Fruit fly (Drosophila melanogaster) whole organism, wandering third instar larva: ENCODE data around the gene CG42558.

Source experiments
- Abd-B ChIP-seq: fragments of >200 bp; optimal IDR thresholded peaks from 2 replicates; lab custom pipeline; 2017; ENCODE audit warnings: missing biosample characterization, missing genetic modification characterization
- CG32264 ChIP-seq: fragments of 200-800 bp; sonication (Bioruptor generic); optimal IDR thresholded peaks from 2 replicates; lab custom pipeline; 2016; ENCODE audit warnings: missing biosample characterization, missing genetic modification characterization
- CG9705 ChIP-seq: fragments of 200-800 bp; sonication (Bioruptor generic); optimal IDR thresholded peaks from 2 replicates; lab custom pipeline; 2018; ENCODE audit warnings: missing biosample characterization, mild to moderate bottlenecking, missing genetic modification characterization
- CrebA ChIP-seq: fragments of 200-800 bp; sonication (Bioruptor generic); optimal IDR thresholded peaks from 2 replicates; lab custom pipeline; 2016; ENCODE audit warnings: missing biosample characterization, mild to moderate bottlenecking, missing genetic modification characterization, borderline replicate concordance
- Dfd ChIP-seq: fragments of >200 bp; optimal IDR thresholded peaks from 2 replicates; lab custom pipeline; 2017; ENCODE audit warnings: missing biosample characterization, missing genetic modification characterization
- Dif ChIP-seq: fragments of 200-275, 200-300 bp; sonication (Bioruptor generic); optimal IDR thresholded peaks from 2 replicates; lab custom pipeline; 2018; ENCODE audit warnings: missing biosample characterization, missing genetic modification characterization; ENCODE audit not compliant: partially characterized antibody
- GATAd ChIP-seq: sonication (Bioruptor generic); optimal IDR thresholded peaks from 2 replicates; lab custom pipeline; 2016; ENCODE audit warnings: missing biosample characterization, missing genetic modification characterization
- HLH106 ChIP-seq: fragments of 200-800 bp; optimal IDR thresholded peaks from 3 replicates; lab custom pipeline; 2019; ENCODE audit warnings: missing biosample characterization, mild to moderate bottlenecking, missing genetic modification characterization, moderate library complexity
- Hnf4 ChIP-seq: fragments of 200-800 bp; sonication (Bioruptor generic); optimal IDR thresholded peaks from 2 replicates; lab custom pipeline; 2016; ENCODE audit warnings: missing biosample characterization, mild to moderate bottlenecking, missing genetic modification characterization
- Hr78 ChIP-seq: fragments of >200 bp; optimal IDR thresholded peaks from 2 replicates; lab custom pipeline; 2017; ENCODE audit warnings: missing biosample characterization, missing genetic modification characterization
- Hr83 ChIP-seq: fragments of 200-300 bp; sonication (Bioruptor generic); optimal IDR thresholded peaks from 2 replicates; lab custom pipeline; 2016; ENCODE audit warnings: missing biosample characterization, mild to moderate bottlenecking, missing genetic modification characterization, moderate library complexity; ENCODE audit not compliant: poor library complexity, severe bottlenecking
- Jra ChIP-seq: sonication (Bioruptor generic); optimal IDR thresholded peaks from 2 replicates; lab custom pipeline; 2016; ENCODE audit warnings: missing biosample characterization, missing genetic modification characterization
- Mio ChIP-seq: sonication (Bioruptor generic); optimal IDR thresholded peaks from 2 replicates; lab custom pipeline; 2016; ENCODE audit warnings: missing biosample characterization, missing genetic modification characterization
- Myc ChIP-seq: fragments of >200 bp; optimal IDR thresholded peaks from 2 replicates; lab custom pipeline; 2017
- Rel ChIP-seq, 2 experiments: fragments of 200-800 bp; sonication (Bioruptor generic) in 1 of 2; optimal IDR thresholded peaks; 2 replicates in 1 of 2; 3 replicates in 1 of 2; lab custom pipeline; 2016 to 2019; ENCODE audit warnings: mild to moderate bottlenecking in 2 of 2, missing biosample characterization in 2 of 2, missing genetic modification characterization in 2 of 2, moderate library complexity in 1 of 2
- Sp1 ChIP-seq: fragments of 200-800 bp; sonication (Bioruptor generic); optimal IDR thresholded peaks from 3 replicates; lab custom pipeline; 2019; ENCODE audit warnings: missing biosample characterization, mild to moderate bottlenecking, missing genetic modification characterization, moderate library complexity
- Vsx2 ChIP-seq: fragments of 200-300, 225-300 bp; sonication (Bioruptor generic); optimal IDR thresholded peaks from 2 replicates; lab custom pipeline; 2018; ENCODE audit warnings: missing biosample characterization, missing genetic modification characterization; ENCODE audit not compliant: partially characterized antibody
- br ChIP-seq: fragments of 200-800 bp; sonication (Bioruptor generic); optimal IDR thresholded peaks from 2 replicates; lab custom pipeline; 2016; ENCODE audit warnings: missing biosample characterization, missing genetic modification characterization
- brk ChIP-seq: fragments of 200-800 bp; sonication (Bioruptor generic); optimal IDR thresholded peaks from 2 replicates; lab custom pipeline; 2016; ENCODE audit warnings: missing biosample characterization, mild to moderate bottlenecking, missing genetic modification characterization
- dl ChIP-seq, 2 experiments: fragments of 175-275, 200-275 bp in 1 of 2; fragments of 200-275 bp in 1 of 2; sonication (Bioruptor generic); optimal IDR thresholded peaks; lab custom pipeline; 2018; ENCODE audit warnings: mild to moderate bottlenecking in 2 of 2, missing biosample characterization in 2 of 2, missing genetic modification characterization in 2 of 2, moderate library complexity in 2 of 2; ENCODE audit not compliant: partially characterized antibody in 2 of 2, insufficient read depth in 1 of 2
- dmrt93B ChIP-seq: fragments of 200-800 bp; sonication (Bioruptor generic); optimal IDR thresholded peaks from 2 replicates; lab custom pipeline; 2018; ENCODE audit warnings: missing biosample characterization, mild to moderate bottlenecking, missing genetic modification characterization
- ey ChIP-seq: fragments of 200-800 bp; sonication (Bioruptor generic); optimal IDR thresholded peaks from 2 replicates; lab custom pipeline; 2016; ENCODE audit warnings: missing biosample characterization, missing genetic modification characterization
- foxo ChIP-seq, 2 experiments: fragments of 200-800 bp; sonication (Bioruptor generic); optimal IDR thresholded peaks; 2 replicates in 1 of 2; 3 replicates in 1 of 2; lab custom pipeline; 2016 to 2017; ENCODE audit warnings: missing biosample characterization in 2 of 2, missing genetic modification characterization in 2 of 2
- fru ChIP-seq: fragments of 200-800 bp; sonication (Bioruptor generic); optimal IDR thresholded peaks from 3 replicates; lab custom pipeline; 2016; ENCODE audit warnings: missing biosample characterization, mild to moderate bottlenecking, missing genetic modification characterization
- h ChIP-seq: fragments of 200-800 bp; sonication (Bioruptor generic); optimal IDR thresholded peaks from 3 replicates; lab custom pipeline; 2016; ENCODE audit warnings: missing biosample characterization, mild to moderate bottlenecking, missing genetic modification characterization
- jim ChIP-seq: fragments of 175-275, 200-325 bp; sonication (Bioruptor generic); optimal IDR thresholded peaks from 2 replicates; lab custom pipeline; 2016; ENCODE audit warnings: missing biosample characterization, mild to moderate bottlenecking, missing genetic modification characterization
- lola ChIP-seq: fragments of >200 bp; optimal IDR thresholded peaks from 2 replicates; lab custom pipeline; 2017; ENCODE audit warnings: missing biosample characterization, missing genetic modification characterization
- pan ChIP-seq: fragments of >200 bp; optimal IDR thresholded peaks from 2 replicates; lab custom pipeline; 2017
- psq ChIP-seq: fragments of 200-800 bp; sonication (Bioruptor generic); optimal IDR thresholded peaks from 3 replicates; lab custom pipeline; 2017; ENCODE audit warnings: missing biosample characterization, mild to moderate bottlenecking, missing genetic modification characterization, moderate library complexity
- rgr ChIP-seq: fragments of 200-800 bp; sonication (Bioruptor generic); optimal IDR thresholded peaks from 3 replicates; lab custom pipeline; 2016; ENCODE audit warnings: missing biosample characterization, mild to moderate bottlenecking, missing genetic modification characterization
- sv ChIP-seq: fragments of 200-800 bp; sonication (Bioruptor generic); optimal IDR thresholded peaks from 3 replicates; lab custom pipeline; 2016; ENCODE audit warnings: missing biosample characterization, missing genetic modification characterization
- tai ChIP-seq: sonication (Bioruptor generic); optimal IDR thresholded peaks from 2 replicates; lab custom pipeline; 2016; ENCODE audit warnings: missing biosample characterization, missing genetic modification characterization
- usp ChIP-seq: fragments of >200 bp; optimal IDR thresholded peaks from 2 replicates; lab custom pipeline; 2017; ENCODE audit warnings: missing biosample characterization, missing genetic modification characterization
- woc ChIP-seq: sonication (Bioruptor generic); optimal IDR thresholded peaks from 2 replicates; lab custom pipeline; 2016; ENCODE audit warnings: missing biosample characterization, mild to moderate bottlenecking, missing genetic modification characterization

CG42558 gene

DNA sequence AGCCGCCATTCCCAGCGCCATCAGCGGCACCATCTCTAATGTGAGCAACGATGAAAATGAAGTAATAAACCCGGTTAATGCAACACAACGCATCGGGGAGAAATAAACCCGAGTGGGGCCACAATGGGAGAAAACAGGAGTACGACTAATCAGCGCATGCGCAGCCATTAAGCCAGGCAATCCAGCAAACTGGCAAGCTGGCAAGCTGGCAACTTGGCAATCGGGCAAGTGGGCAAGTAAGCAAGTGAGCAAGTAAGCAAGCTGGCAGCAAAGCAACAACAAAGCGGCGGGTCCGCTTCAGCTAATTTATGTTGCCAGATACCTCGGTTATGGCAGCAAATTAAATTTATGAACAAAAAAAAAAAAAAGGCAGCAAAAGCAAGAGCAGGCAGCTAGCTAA is 33.5 kb upstream of the CG42558 start:
- TF ChIP-seq Hr83 (no peak), brk (GFP tag; lab: Kevin White, UChicago) (no peak), CrebA (GFP tag; lab: Kevin White, UChicago) (no peak), woc (GFP tag; lab: Kevin White, UChicago) (no peak)

dm6 chr3R:29903775-29904356 is 29.2 kb upstream of the CG42558 start, which contains the start of gene CG15517:
CG15517 (minus strand) TSS chr3R:29903825.
- TF ChIP-seq brk (GFP tag; lab: Kevin White, UChicago) = no peak
- no peak for TF ChIP-seq CG32264 (GFP tag; lab: Kevin White, UChicago)
- no peak for TF ChIP-seq usp (GFP tag; lab: Kevin White, UChicago)
- peak; percentile 12 for TF ChIP-seq Vsx2
- no peak for TF ChIP-seq Abd-B (GFP tag; lab: Kevin White, UChicago)
- TF ChIP-seq Hr78 = no peak
- no peak for TF ChIP-seq ey (GFP tag; lab: Kevin White, UChicago)
- TF ChIP-seq h (GFP tag; lab: Kevin White, UChicago) = no peak
- TF ChIP-seq rgr (GFP tag; lab: Kevin White, UChicago) = no peak
- TF ChIP-seq dl (GFP tag; optimal IDR thresholded peaks at IDR 0.05; lab: Kevin White, UChicago; ENCODE audit: insufficient read depth in 1 of 2, partially characterized antibody in 2 of 2) = peak in 1 of 2 experiments; percentile 7
- no peak for TF ChIP-seq fru (GFP tag; lab: Kevin White, UChicago)
- no peak for TF ChIP-seq GATAd
- TF ChIP-seq Rel (GFP tag; optimal IDR thresholded peaks at IDR 0.05; lab: Kevin White, UChicago) = no peak
- no peak for TF ChIP-seq Rel (tag; optimal IDR thresholded peaks at IDR 0.05; lab: Kevin White, UChicago)
- TF ChIP-seq foxo (GFP tag; optimal IDR thresholded peaks at IDR 0.05; lab: Kevin White, UChicago) = no peak
- TF ChIP-seq lola (GFP tag; lab: Kevin White, UChicago) = no peak
- no peak for TF ChIP-seq tai (GFP tag; lab: Kevin White, UChicago)
- no peak for TF ChIP-seq Mio
- TF ChIP-seq HLH106 (tag; lab: Kevin White, UChicago) = no peak
- peak; percentile 44 for TF ChIP-seq Myc
- no peak for TF ChIP-seq Dfd (GFP tag; lab: Kevin White, UChicago)
- TF ChIP-seq Sp1 (GFP tag; lab: Kevin White, UChicago) = no peak
- no peak for TF ChIP-seq pan
- TF ChIP-seq Dif (GFP tag; lab: Kevin White, UChicago) = peak; percentile 29
- TF ChIP-seq Hr83 = no peak
- TF ChIP-seq sv (GFP tag; lab: Kevin White, UChicago) = no peak
- TF ChIP-seq woc (GFP tag; lab: Kevin White, UChicago) = no peak
- TF ChIP-seq Hnf4 = no peak
- TF ChIP-seq jim (GFP tag; lab: Kevin White, UChicago) = no peak
- no peak for TF ChIP-seq dmrt93B (GFP tag; lab: Kevin White, UChicago)

DNA sequence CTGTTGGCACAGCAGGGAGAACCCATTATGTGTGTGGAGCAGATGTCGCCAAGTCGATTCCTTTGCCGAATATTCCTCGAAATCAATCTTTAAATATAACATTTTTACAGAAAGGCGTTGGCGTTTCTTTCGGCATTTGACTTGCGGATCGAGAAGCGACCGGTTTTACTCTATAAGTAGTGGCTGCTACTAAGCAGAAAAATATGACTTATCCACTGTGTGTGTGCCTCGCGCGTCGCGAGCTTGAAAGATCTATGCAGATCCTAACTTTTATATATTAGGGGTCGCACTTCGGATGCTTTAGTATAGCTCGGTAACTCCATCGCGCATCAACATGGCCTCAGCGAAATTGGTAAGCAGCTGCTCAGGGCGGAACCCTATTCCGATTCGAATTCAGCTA is 27.9 kb upstream of the CG42558 start, which contains the start of gene CG15515:
CG15515 (plus strand) TSS at position 301 of the 400 bp plus-strand sequence.
- TF ChIP-seq tai (GFP tag; lab: Kevin White, UChicago) (no peak), Hr83 (no peak), Myc (no peak), woc (GFP tag; lab: Kevin White, UChicago) (no peak), Sp1 (GFP tag; lab: Kevin White, UChicago) (no peak), Hnf4 (no peak), lola (GFP tag; lab: Kevin White, UChicago) (no peak), fru (GFP tag; lab: Kevin White, UChicago) (no peak), foxo (GFP tag; optimal IDR thresholded peaks at IDR 0.05; lab: Kevin White, UChicago) (no peak), pan (no peak), jim (GFP tag; lab: Kevin White, UChicago) (no peak), CrebA (GFP tag; lab: Kevin White, UChicago) (no peak), CG9705 (GFP tag; lab: Kevin White, UChicago) (no peak), rgr (GFP tag; lab: Kevin White, UChicago) (no peak)

- TF ChIP-seq Abd-B (GFP tag; lab: Kevin White, UChicago) (no peak), brk (GFP tag; lab: Kevin White, UChicago) (no peak), sv (GFP tag; lab: Kevin White, UChicago) (no peak), CG9705 (GFP tag; lab: Kevin White, UChicago) (no peak), Hr83 (no peak), Jra (no peak), psq (GFP tag; lab: Kevin White, UChicago) (no peak), HLH106 (tag; lab: Kevin White, UChicago) (no peak), pan (no peak), tai (GFP tag; lab: Kevin White, UChicago) (no peak), Mio (no peak), CrebA (GFP tag; lab: Kevin White, UChicago) (no peak), Sp1 (GFP tag; lab: Kevin White, UChicago) (no peak), Hnf4 (no peak), br (no peak), h (GFP tag; lab: Kevin White, UChicago) (no peak), Dfd (GFP tag; lab: Kevin White, UChicago) (no peak), dmrt93B (GFP tag; lab: Kevin White, UChicago) (no peak)
Observed at dm6 chr3R:29907601-29908175, 25.4 kb upstream of the CG42558 start, which contains the start of gene CG31036. CG31036 (plus strand) TSS chr3R:29908107.
